Worm (Caenorhabditis elegans) whole organism, L4 larva: ENCODE data around the gene T01C3.2.

Experiments
- D1046.2 ChIP-seq: fragments of 200-800 bp; sonication (Bioruptor generic); IDR thresholded peaks from 2 replicates; pipeline ENCODE4 v1.3.6; 2022; ENCODE audit warnings: missing genetic modification characterization, missing compliant biosample characterization
- F49E8.2 ChIP-seq: sonication (generic microtip); optimal IDR thresholded peaks from 2 replicates; lab custom pipeline; 2016; ENCODE audit warnings: missing compliant biosample characterization, mild to moderate bottlenecking, missing genetic modification characterization, borderline replicate concordance
- T26A8.4 ChIP-seq: fragments of 200-800 bp; sonication (Bioruptor generic); IDR thresholded peaks from 2 replicates; pipeline ENCODE4 v1.3.6; 2022; ENCODE audit warnings: missing genetic modification characterization, missing compliant biosample characterization
- Y105C5A.15 ChIP-seq: fragments of 200-800 bp; sonication (Bioruptor generic); IDR thresholded peaks from 2 replicates; pipeline ENCODE4 v1.3.6; 2022; ENCODE audit warnings: missing genetic modification characterization, missing compliant biosample characterization
- Y48G9A.11 ChIP-seq: fragments of 200-800 bp; sonication (Bioruptor generic); IDR thresholded peaks from 2 replicates; pipeline ENCODE4 v1.3.6; 2022; ENCODE audit warnings: missing genetic modification reagents, missing genetic modification characterization, missing compliant biosample characterization
- aha-1 ChIP-seq: fragments of 150-350 bp; peaks from one replicate; lab custom pipeline; 2014; ENCODE audit warnings: missing biosample characterization, missing genetic modification characterization
- ama-1 ChIP-seq: fragments of 150-350 bp; optimal IDR thresholded peaks from 2 replicates; lab custom pipeline; 2014; ENCODE audit warnings: inconsistent platforms, mixed read lengths
- ceh-20 ChIP-seq: fragments of 200-800 bp; sonication (Bioruptor generic); IDR thresholded peaks from 2 replicates; pipeline ENCODE4 v1.3.6; 2022; ENCODE audit warnings: missing genetic modification reagents, missing genetic modification characterization, missing compliant biosample characterization
- daf-12 ChIP-seq: fragments of 150-350 bp; optimal IDR thresholded peaks from 2 replicates; lab custom pipeline; 2014; ENCODE audit warnings: missing biosample characterization, missing genetic modification reagents, missing genetic modification characterization
- dmd-6 ChIP-seq: fragments of 200-800 bp; sonication (Bioruptor generic); IDR thresholded peaks from 2 replicates; pipeline ENCODE4 v1.3.6; 2022; ENCODE audit warnings: missing genetic modification reagents, missing genetic modification characterization, missing compliant biosample characterization
- dmd-8 ChIP-seq: fragments of 200-800 bp; sonication (Bioruptor generic); IDR thresholded peaks from 2 replicates; pipeline ENCODE4 v1.3.6; 2022; ENCODE audit warnings: missing genetic modification characterization, missing compliant biosample characterization
- duxl-1 ChIP-seq: sonication (generic microtip); optimal IDR thresholded peaks from 2 replicates; lab custom pipeline; 2016; ENCODE audit warnings: mild to moderate bottlenecking, missing genetic modification characterization, moderate library complexity, missing compliant biosample characterization; ENCODE audit not compliant: poor library complexity
- egl-27 ChIP-seq: sonication (generic microtip); optimal IDR thresholded peaks from 3 replicates; lab custom pipeline; 2017; ENCODE audit warnings: missing biosample characterization, missing genetic modification reagents, missing genetic modification characterization
- egl-43 ChIP-seq: fragments of 200-800 bp; sonication (Bioruptor generic); IDR thresholded peaks from 2 replicates; pipeline ENCODE4 v1.3.6; 2022; ENCODE audit warnings: missing genetic modification reagents, missing genetic modification characterization, missing compliant biosample characterization
- fos-1 ChIP-seq: fragments of 150-350 bp; optimal IDR thresholded peaks from 2 replicates; lab custom pipeline; 2014; ENCODE audit warnings: missing biosample characterization, missing genetic modification characterization
- gei-8 ChIP-seq: fragments of 200-800 bp; sonication (Bioruptor generic); optimal IDR thresholded peaks from 2 replicates; lab custom pipeline; 2018; ENCODE audit warnings: mild to moderate bottlenecking, missing genetic modification characterization, missing compliant biosample characterization
- hlh-11 ChIP-seq: fragments of 200-800 bp; sonication (Bioruptor generic); optimal IDR thresholded peaks from 2 replicates; lab custom pipeline; 2018; ENCODE audit warnings: mild to moderate bottlenecking, missing genetic modification characterization, missing compliant biosample characterization
- jun-1 ChIP-seq: fragments of 150-350 bp; optimal IDR thresholded peaks from 2 replicates; lab custom pipeline; 2014; ENCODE audit warnings: missing biosample characterization, missing genetic modification reagents, missing genetic modification characterization
- lim-7 ChIP-seq: fragments of 200-800 bp; sonication (Bioruptor generic); IDR thresholded peaks from 2 replicates; pipeline ENCODE4 v1.3.6; 2022; ENCODE audit warnings: missing genetic modification characterization, missing compliant biosample characterization
- lin-1 ChIP-seq: fragments of 200-800 bp; sonication (Bioruptor generic); IDR thresholded peaks from 2 replicates; pipeline ENCODE4 v1.3.6; 2022; ENCODE audit warnings: missing genetic modification reagents, missing genetic modification characterization, missing compliant biosample characterization
- lin-38 ChIP-seq: fragments of 200-800 bp; sonication (Bioruptor generic); IDR thresholded peaks from 2 replicates; pipeline ENCODE4 v1.3.6; 2022; ENCODE audit warnings: missing genetic modification reagents, missing genetic modification characterization, missing compliant biosample characterization
- mep-1 ChIP-seq: fragments of 150-350 bp; sonication (generic microtip); optimal IDR thresholded peaks from 3 replicates; lab custom pipeline; 2014; ENCODE audit warnings: missing biosample characterization, missing genetic modification characterization
- nhr-111 ChIP-seq: fragments of 200-800 bp; sonication (Bioruptor generic); optimal IDR thresholded peaks from 2 replicates; lab custom pipeline; 2018; ENCODE audit warnings: mild to moderate bottlenecking, missing genetic modification characterization, missing compliant biosample characterization
- nhr-25 ChIP-seq: sonication (generic microtip); optimal IDR thresholded peaks from 2 replicates; lab custom pipeline; 2017; ENCODE audit warnings: missing genetic modification characterization, mild to moderate bottlenecking, missing compliant biosample characterization, antibody characterized with exemption, moderate library complexity, borderline replicate concordance; ENCODE audit not compliant: insufficient read depth
- nhr-28 ChIP-seq: fragments of 150-350 bp; optimal IDR thresholded peaks from 2 replicates; lab custom pipeline; 2014; ENCODE audit warnings: missing biosample characterization, missing genetic modification characterization
- nhr-41 ChIP-seq: fragments of 200-800 bp; sonication (Bioruptor generic); IDR thresholded peaks from 2 replicates; pipeline ENCODE4 v1.3.6; 2022; ENCODE audit warnings: missing genetic modification reagents, missing genetic modification characterization, missing compliant biosample characterization
- sdz-12 ChIP-seq: fragments of 200-800 bp; sonication (Bioruptor generic); optimal IDR thresholded peaks from 2 replicates; lab custom pipeline; 2018; ENCODE audit warnings: mild to moderate bottlenecking, missing genetic modification characterization, missing compliant biosample characterization
- tra-1 ChIP-seq: fragments of 200-800 bp; sonication (Bioruptor generic); IDR thresholded peaks from 2 replicates; pipeline ENCODE4 v1.3.6; 2022; ENCODE audit warnings: missing genetic modification reagents, missing genetic modification characterization, missing compliant biosample characterization
- unc-130 ChIP-seq: sonication (generic microtip); optimal IDR thresholded peaks from 2 replicates; lab custom pipeline; 2016; ENCODE audit warnings: missing genetic modification reagents, missing genetic modification characterization, missing compliant biosample characterization
- unc-62 ChIP-seq, 3 experiments: fragments of 150-350 bp in 1 of 3; sonication (generic microtip); optimal IDR thresholded peaks in 2 of 3; peaks in 1 of 3; 1 replicate in 1 of 3; 2 replicates in 2 of 3; lab custom pipeline; 2014 to 2017; ENCODE audit warnings: missing biosample characterization in 3 of 3, missing genetic modification characterization in 3 of 3, missing genetic modification reagents in 3 of 3, missing genotype in 1 of 3
- zfp-2 ChIP-seq: sonication (generic microtip); optimal IDR thresholded peaks from 2 replicates; lab custom pipeline; 2016; ENCODE audit warnings: mild to moderate bottlenecking, missing genetic modification characterization, missing compliant biosample characterization
- zip-11 ChIP-seq: fragments of 200-800 bp; sonication (Bioruptor generic); IDR thresholded peaks from 2 replicates; pipeline ENCODE4 v1.3.6; 2022; ENCODE audit warnings: missing genetic modification characterization, missing compliant biosample characterization
- ztf-7 ChIP-seq: fragments of 150-350 bp; optimal IDR thresholded peaks from 2 replicates; lab custom pipeline; 2014; ENCODE audit warnings: missing biosample characterization, missing genetic modification characterization

T01C3.2 gene

ce11 chrV:14955676-14956075 lies 35.3 kb upstream of the T01C3.2 start, which contains the start of gene F02D8.9:
Gene F02D8.9 (minus strand): TSS chrV:14955776.
- no peak for TF ChIP-seq egl-43 (GFP tag; lab: Robert Waterston, UW)
- no peak for TF ChIP-seq ztf-7 (tag; lab: Kevin White, UChicago)
- TF ChIP-seq gei-8: no peak

ce11 chrV:14971136-14971535 lies 19.8 kb upstream of the T01C3.2 start, which contains the start of gene nlp-59:
Gene nlp-59 (plus strand): TSS chrV:14971436.
- TF ChIP-seq nhr-111 (GFP tag; lab: Kevin White, UChicago) (no peak), duxl-1 (no peak), D1046.2 (GFP tag; lab: Robert Waterston, UW) (no peak), T26A8.4 (GFP tag; lab: Robert Waterston, UW) (no peak), ama-1 (lab: Kevin White, UChicago) (no peak), jun-1 (no peak)

DNA sequence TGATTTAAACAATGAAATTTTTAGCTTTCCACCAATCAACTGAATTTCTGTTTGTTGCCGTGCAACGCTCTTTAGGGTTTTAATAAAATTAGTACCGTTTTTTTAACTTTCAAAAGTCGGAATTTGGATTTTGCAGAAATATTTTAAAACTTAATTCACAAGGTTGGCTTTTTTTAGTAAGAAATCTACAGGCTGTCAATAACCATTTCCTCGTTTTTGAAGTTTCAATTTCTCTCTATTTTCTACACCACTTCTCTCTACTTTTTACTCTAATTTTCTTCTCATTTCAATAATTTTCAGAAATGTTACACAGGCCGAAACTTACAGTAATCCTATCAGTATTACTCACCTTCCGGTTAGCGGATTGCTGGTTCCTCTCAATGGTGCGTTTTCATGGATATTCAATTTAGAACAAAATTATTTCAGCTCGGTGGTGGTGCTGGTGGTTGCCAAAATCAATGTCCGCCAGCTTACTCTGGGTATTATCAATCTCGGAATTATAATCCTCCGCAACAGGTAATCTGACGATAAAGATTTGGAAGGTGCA lies 12.7 kb upstream of the T01C3.2 start, which contains the start of the genes grd-12 and F02D8.1:
Gene grd-12 (plus strand): TSS at position 301 of the 547 bp plus-strand sequence.
Gene F02D8.1 (minus strand): TSS at position 497 of the 547 bp plus-strand sequence.
- no peak for TF ChIP-seq egl-43 (GFP tag; lab: Robert Waterston, UW)
- no peak for TF ChIP-seq zip-11 (GFP tag; lab: Robert Waterston, UW)
- TF ChIP-seq tra-1: no peak
- no peak for TF ChIP-seq lin-38
- TF ChIP-seq jun-1: no peak
- TF ChIP-seq sdz-12 (GFP tag; lab: Kevin White, UChicago): no peak
- TF ChIP-seq egl-27 (tag; lab: Kevin White, UChicago): no peak
- no peak for TF ChIP-seq nhr-25 (tag; lab: Kevin White, UChicago)
- TF ChIP-seq lim-7 (GFP tag; lab: Robert Waterston, UW): no peak
- TF ChIP-seq fos-1 (tag; lab: Kevin White, UChicago): no peak
- no peak for TF ChIP-seq mep-1
- no peak for TF ChIP-seq D1046.2 (GFP tag; lab: Robert Waterston, UW)
- TF ChIP-seq nhr-41 (GFP tag; lab: Robert Waterston, UW): no peak
- TF ChIP-seq ztf-7 (tag; lab: Kevin White, UChicago): no peak
- no peak for TF ChIP-seq aha-1
- TF ChIP-seq ceh-20: no peak
- no peak for TF ChIP-seq Y105C5A.15

- no peak for TF ChIP-seq tra-1
- TF ChIP-seq lin-1 (GFP tag; lab: Robert Waterston, UW): no peak
Observed at ce11 chrV:14979937-14980336, 11.0 kb upstream of the T01C3.2 start, which contains the start of gene xbx-1. Gene xbx-1 (plus strand): TSS chrV:14980237.

DNA sequence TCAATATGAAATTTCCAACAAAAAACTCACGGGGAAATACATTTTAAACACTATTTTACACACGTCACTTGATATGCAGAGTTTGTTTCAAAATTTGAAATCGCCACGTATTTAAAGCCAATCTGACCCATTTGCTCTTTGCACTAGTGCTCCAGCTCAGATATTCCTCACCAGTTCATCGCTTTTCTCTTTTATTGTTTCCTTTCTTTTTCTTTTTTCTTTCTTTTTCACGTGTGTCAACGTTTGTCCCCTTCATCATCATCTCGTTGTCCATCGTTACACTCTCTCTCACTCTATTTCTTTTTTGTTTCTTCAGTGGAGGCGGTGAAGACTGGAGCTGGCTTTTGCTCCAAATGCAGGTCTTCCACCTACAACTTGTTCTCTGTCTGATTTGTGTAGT lies 6.4 kb upstream of the T01C3.2 start, which contains the start of gene F02D8.4:
Gene F02D8.4 (plus strand): TSS at position 301 of the 400 bp plus-strand sequence.
- TF ChIP-seq nhr-25 (tag; lab: Kevin White, UChicago) (no peak), nhr-28 (no peak), egl-27 (tag; lab: Kevin White, UChicago) (no peak), unc-130 (GFP tag; lab: Kevin White, UChicago) (no peak), zfp-2 (tag; lab: Kevin White, UChicago) (no peak), unc-62 (GFP tag; optimal IDR thresholded peaks at IDR 0.05 in 1 of 2; lab: Kevin White, UChicago) (peak in 1 of 2 experiments; percentile 26), unc-62 (tag; optimal IDR thresholded peaks at IDR 0.05; lab: Kevin White, UChicago) (no peak)
- TF ChIP-seq, all 104 proteins: peak for 1

- TF ChIP-seq dmd-8 (GFP tag; lab: Robert Waterston, UW): no peak
- TF ChIP-seq unc-130 (GFP tag; lab: Kevin White, UChicago): peak; percentile 1
- no peak for TF ChIP-seq nhr-25 (tag; lab: Kevin White, UChicago)
- peak; percentile 75 for TF ChIP-seq aha-1
- TF ChIP-seq Y48G9A.11 (GFP tag; lab: Robert Waterston, UW): peak; percentile 46; the same call in 1 of the 2 replicates
- no peak for TF ChIP-seq daf-12
- no peak for TF ChIP-seq hlh-11 (tag; lab: Kevin White, UChicago)
- peak; percentile 16 for TF ChIP-seq F49E8.2 (tag; lab: Kevin White, UChicago)
- no peak for TF ChIP-seq dmd-6 (GFP tag; lab: Robert Waterston, UW)
Observed at ce11 chrV:14991489-14991888, 521 bp downstream of the T01C3.2 start.
